Fruit fly (Drosophila melanogaster): ENCODE measurements around the gene RNaseX25.
A peak's percentile ranks its signal among the peaks of the same experiment; 100 is the strongest.

The RNaseX25 gene

DNA sequence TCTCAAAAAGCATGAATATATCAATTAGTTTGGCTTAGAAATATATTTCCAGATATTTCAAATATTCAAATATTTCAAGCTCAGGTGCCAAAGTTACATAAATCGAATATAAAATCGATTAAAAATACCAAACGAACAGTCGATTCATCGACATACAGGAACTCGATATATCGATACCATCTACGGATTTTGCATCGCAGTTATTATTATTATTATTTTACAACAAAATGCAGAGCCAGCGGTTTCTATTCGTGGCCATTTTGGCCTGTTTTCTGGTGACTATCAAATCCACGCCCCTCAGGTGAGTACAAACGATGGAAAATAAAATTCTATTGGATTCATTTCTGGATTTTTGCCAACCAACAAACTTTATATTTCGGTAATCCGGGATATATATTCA, at the start of gene RNaseX25 (continued):
- no peak for TF ChIP-seq CG8944 (GFP tag; optimal IDR thresholded peaks at IDR 0.05)
- no peak for TF ChIP-seq CG7928 (GFP tag; optimal IDR thresholded peaks at IDR 0.05)
- TF ChIP-seq sd (tag; optimal IDR thresholded peaks at IDR 0.05), result no peak
- TF ChIP-seq NfI (GFP tag; optimal IDR thresholded peaks at IDR 0.05), result no peak
- no peak for TF ChIP-seq CG10431 (GFP tag; optimal IDR thresholded peaks at IDR 0.05)
- TF ChIP-seq aop (GFP tag; IDR thresholded peaks at IDR 0.05), result no peak
- TF ChIP-seq PHDP (tag; optimal IDR thresholded peaks at IDR 0.05), result no peak
- peak; percentile 21 for TF ChIP-seq Nf-YC (tag; optimal IDR thresholded peaks at IDR 0.05)
- TF ChIP-seq Sry-δ (GFP tag; optimal IDR thresholded peaks at IDR 0.05), result peak; percentile 58
- TF ChIP-seq MESR4 (GFP tag; optimal IDR thresholded peaks at IDR 0.05), result peak; percentile 79
- no peak for TF ChIP-seq CG15601 (tag; optimal IDR thresholded peaks at IDR 0.05)
- TF ChIP-seq CG33557 (GFP tag; optimal IDR thresholded peaks at IDR 0.05), result no peak
- no peak for TF ChIP-seq CG32767 (GFP tag; IDR thresholded peaks at IDR 0.05)
- no peak for TF ChIP-seq CG17802 (tag; optimal IDR thresholded peaks at IDR 0.05)
- TF ChIP-seq ab (GFP tag; optimal IDR thresholded peaks at IDR 0.05), result no peak
- no peak for TF ChIP-seq CG11723 (GFP tag; optimal IDR thresholded peaks at IDR 0.05)
- no peak for TF ChIP-seq Hr39 (optimal IDR thresholded peaks at IDR 0.05)
- TF ChIP-seq sc (optimal IDR thresholded peaks at IDR 0.05), result no peak
- TF ChIP-seq sc (GFP tag; optimal IDR thresholded peaks at IDR 0.05), result no peak
- TF ChIP-seq trh (GFP tag; optimal IDR thresholded peaks at IDR 0.05), result no peak
- TF ChIP-seq gcm (GFP tag; optimal IDR thresholded peaks at IDR 0.05), result no peak
- peak; percentile 81 for TF ChIP-seq BEAF-32 (GFP tag; optimal IDR thresholded peaks at IDR 0.05)
- TF ChIP-seq CG9437 (GFP tag; optimal IDR thresholded peaks at IDR 0.05), result no peak
- TF ChIP-seq ewg (GFP tag; optimal IDR thresholded peaks at IDR 0.05), result no peak
- TF ChIP-seq CG30403 (GFP tag; optimal IDR thresholded peaks at IDR 0.05), result no peak
- no peak for TF ChIP-seq CG14050 (GFP tag; IDR thresholded peaks at IDR 0.05)
- TF ChIP-seq Dll (GFP tag; IDR thresholded peaks at IDR 0.05; ENCODE audit: partially characterized antibody), result peak; percentile 97
- peak; percentile 16 for TF ChIP-seq gfzf (GFP tag; optimal IDR thresholded peaks at IDR 0.05)
- TF ChIP-seq CG10654 (GFP tag; optimal IDR thresholded peaks at IDR 0.05), result no peak
- TF ChIP-seq CG11504 (tag; optimal IDR thresholded peaks at IDR 0.05), result no peak
- TF ChIP-seq tup (GFP tag; optimal IDR thresholded peaks at IDR 0.05), result no peak
- TF ChIP-seq mld (GFP tag; IDR thresholded peaks at IDR 0.05; ENCODE audit: partially characterized antibody), result peak; percentile 90
- peak; percentile 0 for TF ChIP-seq phol (tag; optimal IDR thresholded peaks at IDR 0.05)
- TF ChIP-seq CG3407 (GFP tag; optimal IDR thresholded peaks at IDR 0.05), result no peak
- peak; percentile 96 for TF ChIP-seq unc-4 (GFP tag; IDR thresholded peaks at IDR 0.05; ENCODE audit: partially characterized antibody)
- TF ChIP-seq tgo (GFP tag; IDR thresholded peaks at IDR 0.05), result no peak
- no peak for TF ChIP-seq h (optimal IDR thresholded peaks at IDR 0.05)
- peak; percentile 22 for TF ChIP-seq CG10267 (tag; optimal IDR thresholded peaks at IDR 0.05)
- no peak for TF ChIP-seq B-H1 (GFP tag; IDR thresholded peaks at IDR 0.05)
- no peak for TF ChIP-seq CG31224 (GFP tag; IDR thresholded peaks at IDR 0.05)
- no peak for TF ChIP-seq Abd-B (GFP tag; optimal IDR thresholded peaks at IDR 0.05)
- TF ChIP-seq so (GFP tag; IDR thresholded peaks at IDR 0.05), result no peak
- no peak for TF ChIP-seq gsb-n (tag; optimal IDR thresholded peaks at IDR 0.05)
- TF ChIP-seq CG1233 (GFP tag; optimal IDR thresholded peaks at IDR 0.05), result no peak
- TF ChIP-seq Atf6 (GFP tag; IDR thresholded peaks at IDR 0.05), result no peak
- no peak for TF ChIP-seq CG9932 (GFP tag; IDR thresholded peaks at IDR 0.05)
- TF ChIP-seq Deaf1 (tag; optimal IDR thresholded peaks at IDR 0.05), result no peak
- no peak for TF ChIP-seq ro (GFP tag; IDR thresholded peaks at IDR 0.05)
- no peak for TF ChIP-seq CG15514 (GFP tag; optimal IDR thresholded peaks at IDR 0.05)
- no peak for TF ChIP-seq kni (GFP tag; optimal IDR thresholded peaks at IDR 0.05)
- TF ChIP-seq Spps (tag; optimal IDR thresholded peaks at IDR 0.05), result no peak
- no peak for TF ChIP-seq cad (GFP tag; optimal IDR thresholded peaks at IDR 0.05)

Measured in whole organism, embryonic.